Fruit fly (Drosophila melanogaster) whole organism, embryonic: ENCODE data around the gene CG11970.

ENCODE experiments used
- Asciz ChIP-seq: fragments of 200-800 bp; sonication (Bioruptor generic); optimal IDR thresholded peaks from 2 replicates; lab custom pipeline; 2017; ENCODE audit warnings: missing biosample characterization, mild to moderate bottlenecking, missing genetic modification characterization, missing genetic modification reagents
- Atf-2 ChIP-seq: fragments of 200-800 bp; sonication (Bioruptor generic); optimal IDR thresholded peaks from 2 replicates; lab custom pipeline; 2016; ENCODE audit warnings: missing biosample characterization, missing genetic modification characterization
- CG10321 ChIP-seq: fragments of 200-800 bp; sonication (Bioruptor generic); IDR thresholded peaks from 2 replicates; pipeline ENCODE4 v1.3.6; 2022; ENCODE audit warnings: missing biosample characterization, missing genetic modification characterization
- CG10565 ChIP-seq: fragments of 200-800 bp; sonication (Bioruptor generic); optimal IDR thresholded peaks from 3 replicates; lab custom pipeline; 2016; ENCODE audit warnings: missing biosample characterization, mild to moderate bottlenecking, missing genetic modification characterization
- CG12071 ChIP-seq: fragments of 200-800 bp; sonication (Bioruptor generic); optimal IDR thresholded peaks from 3 replicates; lab custom pipeline; 2018; ENCODE audit warnings: missing biosample characterization, mild to moderate bottlenecking, missing genetic modification characterization
- CG12104 ChIP-seq: fragments of 200-800 bp; sonication (Bioruptor generic); optimal IDR thresholded peaks from 3 replicates; lab custom pipeline; 2016; ENCODE audit warnings: missing biosample characterization, missing genetic modification characterization
- CG13775 ChIP-seq: fragments of 200-800 bp; sonication (Bioruptor generic); optimal IDR thresholded peaks from 3 replicates; lab custom pipeline; 2017; ENCODE audit warnings: missing biosample characterization, mild to moderate bottlenecking, missing genetic modification characterization
- CG14710 ChIP-seq: fragments of 200-800 bp; sonication (Bioruptor generic); optimal IDR thresholded peaks from 3 replicates; lab custom pipeline; 2019; ENCODE audit warnings: missing biosample characterization, mild to moderate bottlenecking, missing genetic modification characterization, moderate library complexity
- CG16815 ChIP-seq: fragments of 200-800 bp; sonication (Bioruptor generic); optimal IDR thresholded peaks from 3 replicates; lab custom pipeline; 2017; ENCODE audit warnings: missing biosample characterization, mild to moderate bottlenecking, missing genetic modification characterization
- CG18764 ChIP-seq: fragments of 200-800 bp; sonication (Bioruptor generic); optimal IDR thresholded peaks from 3 replicates; lab custom pipeline; 2016; ENCODE audit warnings: missing biosample characterization, missing genetic modification characterization
- CG2712 ChIP-seq: fragments of 200-800 bp; optimal IDR thresholded peaks from 3 replicates; lab custom pipeline; 2019; ENCODE audit warnings: missing biosample characterization, mild to moderate bottlenecking, missing genetic modification characterization, moderate library complexity
- CG2875 ChIP-seq: fragments of 200-800 bp; sonication (Bioruptor generic); optimal IDR thresholded peaks from 2 replicates; lab custom pipeline; 2017; ENCODE audit warnings: missing biosample characterization, mild to moderate bottlenecking, missing genetic modification characterization, missing genetic modification reagents
- CG30403 ChIP-seq: fragments of 200-800 bp; sonication (Bioruptor generic); optimal IDR thresholded peaks from 3 replicates; lab custom pipeline; 2016; ENCODE audit warnings: missing biosample characterization, missing genetic modification characterization
- CG33213 ChIP-seq: fragments of 200-800 bp; sonication (Bioruptor generic); optimal IDR thresholded peaks from 3 replicates; lab custom pipeline; 2016; ENCODE audit warnings: missing biosample characterization, missing genetic modification characterization
- CG34224 ChIP-seq: fragments of 200-800 bp; sonication (Bioruptor generic); IDR thresholded peaks from 3 replicates; pipeline ENCODE4 v1.3.6; 2022; ENCODE audit warnings: missing biosample characterization, missing genetic modification characterization; ENCODE audit not compliant: partially characterized antibody
- CG4282 ChIP-seq: fragments of 200-800 bp; sonication (Bioruptor generic); optimal IDR thresholded peaks from 2 replicates; lab custom pipeline; 2016; ENCODE audit warnings: missing biosample characterization, missing genetic modification characterization
- CG43689 ChIP-seq: fragments of 200-800 bp; sonication (Bioruptor generic); IDR thresholded peaks from 2 replicates; pipeline ENCODE4 v1.3.6; 2022; ENCODE audit warnings: missing biosample characterization, missing genetic modification characterization
- CG6175 ChIP-seq: fragments of 200-800 bp; sonication (Bioruptor generic); IDR thresholded peaks from 3 replicates; pipeline ENCODE4 v1.3.6; 2022; ENCODE audit warnings: missing biosample characterization, missing genetic modification characterization
- CG6654 ChIP-seq: fragments of 200-800 bp; sonication (Bioruptor generic); optimal IDR thresholded peaks from 2 replicates; lab custom pipeline; 2017; ENCODE audit warnings: missing biosample characterization, mild to moderate bottlenecking, missing genetic modification characterization
- CG6791 ChIP-seq: fragments of 200-800 bp; sonication (Bioruptor generic); IDR thresholded peaks from 3 replicates; pipeline ENCODE4 v1.3.6; 2022; ENCODE audit warnings: missing biosample characterization, missing genetic modification characterization; ENCODE audit not compliant: partially characterized antibody
- Deaf1 ChIP-seq: fragments of 200-800 bp; optimal IDR thresholded peaks from 3 replicates; lab custom pipeline; 2019; ENCODE audit warnings: missing biosample characterization, mild to moderate bottlenecking, missing genetic modification characterization, moderate library complexity
- Dref ChIP-seq: fragments of 200-800 bp; sonication (Bioruptor generic); IDR thresholded peaks from 2 replicates; pipeline ENCODE4 v1.3.6; 2022; ENCODE audit warnings: missing biosample characterization, missing genetic modification characterization
- ERR ChIP-seq: fragments of 200-800 bp; sonication (Bioruptor generic); optimal IDR thresholded peaks from 2 replicates; lab custom pipeline; 2016; ENCODE audit warnings: missing biosample characterization, missing genetic modification characterization
- Gug ChIP-seq: fragments of 200-800 bp; sonication (Bioruptor generic); IDR thresholded peaks from 4 replicates; pipeline ENCODE4 v1.3.6; 2022; ENCODE audit warnings: missing biosample characterization, missing genetic modification characterization
- H15 ChIP-seq: fragments of 200-800 bp; sonication (Bioruptor generic); IDR thresholded peaks from 3 replicates; pipeline ENCODE4 v1.3.6; 2022; ENCODE audit warnings: missing biosample characterization, missing genetic modification characterization
- HmgZ ChIP-seq: fragments of 200-800 bp; sonication (Bioruptor generic); optimal IDR thresholded peaks from 2 replicates; lab custom pipeline; 2018; ENCODE audit warnings: missing biosample characterization, mild to moderate bottlenecking, missing genetic modification characterization
- Hmx ChIP-seq: fragments of 200-800 bp; sonication (Bioruptor generic); optimal IDR thresholded peaks from 2 replicates; lab custom pipeline; 2016; ENCODE audit warnings: missing biosample characterization, missing genetic modification characterization
- NC2α ChIP-seq: fragments of 200-800 bp; sonication (Bioruptor generic); optimal IDR thresholded peaks from 2 replicates; lab custom pipeline; 2016; ENCODE audit warnings: missing biosample characterization, missing genetic modification characterization
- Sox100B ChIP-seq: fragments of 200-800 bp; sonication (Bioruptor generic); optimal IDR thresholded peaks from 3 replicates; lab custom pipeline; 2018; ENCODE audit warnings: missing biosample characterization, mild to moderate bottlenecking, missing genetic modification characterization
- az2 ChIP-seq: fragments of 200-800 bp; sonication (Bioruptor generic); optimal IDR thresholded peaks from 3 replicates; lab custom pipeline; 2016; ENCODE audit warnings: missing biosample characterization, missing genetic modification characterization
- br ChIP-seq: fragments of >200 bp; optimal IDR thresholded peaks from 2 replicates; lab custom pipeline; 2017
- cato ChIP-seq: fragments of 200-800 bp; sonication (Bioruptor generic); optimal IDR thresholded peaks from 2 replicates; lab custom pipeline; 2016; ENCODE audit warnings: missing biosample characterization, missing genetic modification characterization, borderline replicate concordance
- cg ChIP-seq: fragments of 200-800 bp; sonication (Bioruptor generic); optimal IDR thresholded peaks from 3 replicates; lab custom pipeline; 2019; ENCODE audit warnings: missing biosample characterization, mild to moderate bottlenecking, missing genetic modification characterization, moderate library complexity
- dimm ChIP-seq: fragments of 200-800 bp; sonication (Bioruptor generic); IDR thresholded peaks from 2 replicates; pipeline ENCODE4 v1.3.6; 2022; ENCODE audit warnings: missing biosample characterization, missing genetic modification characterization
- disco-r ChIP-seq: fragments of 200-800 bp; sonication (Bioruptor generic); optimal IDR thresholded peaks from 2 replicates; lab custom pipeline; 2016; ENCODE audit warnings: missing biosample characterization, missing genetic modification characterization
- emc ChIP-seq: fragments of 200-800 bp; sonication (Bioruptor generic); optimal IDR thresholded peaks from 2 replicates; lab custom pipeline; 2016; ENCODE audit warnings: missing biosample characterization, missing genetic modification characterization
- esg ChIP-seq: fragments of 200-800 bp; sonication (Bioruptor generic); conservative IDR thresholded peaks from 2 replicates; pipeline ENCODE4 v1.3.6; 2022; ENCODE audit warnings: missing biosample characterization, missing genetic modification characterization
- ewg ChIP-seq: fragments of 200-800 bp; sonication (Bioruptor generic); optimal IDR thresholded peaks from 3 replicates; lab custom pipeline; 2017; ENCODE audit warnings: mild to moderate bottlenecking, missing biosample characterization, missing genetic modification reagents, missing genetic modification characterization
- grau ChIP-seq: fragments of 200-800 bp; optimal IDR thresholded peaks from 3 replicates; lab custom pipeline; 2019; ENCODE audit warnings: missing biosample characterization, mild to moderate bottlenecking, missing genetic modification characterization, moderate library complexity
- ham ChIP-seq: fragments of 200-800 bp; sonication (Bioruptor generic); IDR thresholded peaks from 2 replicates; pipeline ENCODE4 v1.3.6; 2022; ENCODE audit warnings: missing biosample characterization, missing genetic modification characterization
- insv ChIP-seq, 2 experiments: fragments of 200-800 bp; sonication (Bioruptor generic); optimal IDR thresholded peaks; 3 replicates each; lab custom pipeline; 2016 to 2018; ENCODE audit warnings: missing biosample characterization in 2 of 2, missing genetic modification characterization in 2 of 2
- knrl ChIP-seq: fragments of 200-800 bp; sonication (Bioruptor generic); IDR thresholded peaks from 3 replicates; pipeline ENCODE4 v1.3.6; 2022; ENCODE audit warnings: missing biosample characterization, missing genetic modification characterization; ENCODE audit not compliant: partially characterized antibody
- lab ChIP-seq: fragments of 200-800 bp; sonication (Bioruptor generic); optimal IDR thresholded peaks from 3 replicates; lab custom pipeline; 2017; ENCODE audit warnings: missing biosample characterization, missing genetic modification characterization, mild to moderate bottlenecking, moderate library complexity, missing genetic modification reagents
- phol ChIP-seq: fragments of 200-800 bp; sonication (Bioruptor generic); optimal IDR thresholded peaks from 3 replicates; lab custom pipeline; 2018; ENCODE audit warnings: missing biosample characterization, mild to moderate bottlenecking, missing genetic modification characterization, moderate library complexity
- pum ChIP-seq: fragments of 200-800 bp; sonication (Bioruptor generic); optimal IDR thresholded peaks from 2 replicates; lab custom pipeline; 2016; ENCODE audit warnings: missing biosample characterization, missing genetic modification characterization
- schlank ChIP-seq: fragments of 200-800 bp; sonication (Bioruptor generic); optimal IDR thresholded peaks from 2 replicates; lab custom pipeline; 2018; ENCODE audit warnings: missing biosample characterization, mild to moderate bottlenecking, missing genetic modification characterization
- slou ChIP-seq: fragments of 200-800 bp; sonication (Bioruptor generic); optimal IDR thresholded peaks from 3 replicates; lab custom pipeline; 2016; ENCODE audit warnings: missing biosample characterization, missing genetic modification characterization
- sqz ChIP-seq: fragments of 200-800 bp; sonication (Bioruptor generic); optimal IDR thresholded peaks from 3 replicates; lab custom pipeline; 2018; ENCODE audit warnings: missing biosample characterization, mild to moderate bottlenecking, missing genetic modification characterization
- stc ChIP-seq: fragments of 200-800 bp; sonication (Bioruptor generic); IDR thresholded peaks from 2 replicates; pipeline ENCODE4 v1.3.6; 2022; ENCODE audit warnings: missing biosample characterization, missing genetic modification characterization

CG11970 gene

dm6 chr3R:8945502-8946324 lies 38.8 kb upstream of the CG11970 start (continued):
- TF ChIP-seq cg (peak; percentile 77), Asciz (GFP tag; lab: Kevin White, UChicago) (peak; percentile 75), H15 (GFP tag; lab: Robert Waterston, UW) (peak; percentile 79), CG2712 (tag; lab: Kevin White, UChicago) (peak; percentile 90), CG4282 (GFP tag; lab: Kevin White, UChicago) (no peak), az2 (GFP tag; lab: Kevin White, UChicago) (peak; percentile 83), CG2875 (GFP tag; lab: Kevin White, UChicago) (peak; percentile 85), CG12071 (peak; percentile 57), insv (GFP tag; optimal IDR thresholded peaks at IDR 0.05; lab: Kevin White, UChicago) (peak in 1 of 2 experiments; percentile 26), sqz (GFP tag; lab: Kevin White, UChicago) (peak; percentile 92), Atf-2 (GFP tag; lab: Kevin White, UChicago) (no peak), CG43689 (peak; percentile 65), knrl (GFP tag; lab: Robert Waterston, UW) (peak; percentile 43; the same call in 1 of the 3 replicates), CG6791 (no peak), CG18764 (GFP tag; lab: Kevin White, UChicago) (peak; percentile 45), HmgZ (tag; lab: Kevin White, UChicago) (peak; percentile 62), ERR (GFP tag; lab: Kevin White, UChicago) (no peak), CG10565 (GFP tag; lab: Kevin White, UChicago) (no peak), NC2α (GFP tag; lab: Kevin White, UChicago) (no peak), CG6175 (GFP tag; lab: Robert Waterston, UW) (peak; percentile 43; the same call in 1 of the 3 replicates), Dref (GFP tag; lab: Robert Waterston, UW) (no peak), stc (peak; percentile 78), Gug (GFP tag; lab: Robert Waterston, UW) (peak; percentile 66; the same call in 3 of the 4 replicates), CG34224 (GFP tag; lab: Robert Waterston, UW) (no peak), pum (GFP tag; lab: Kevin White, UChicago) (peak; percentile 17), schlank (tag; lab: Kevin White, UChicago) (no peak), ewg (GFP tag; lab: Kevin White, UChicago) (peak; percentile 71), Sox100B (GFP tag; lab: Kevin White, UChicago) (peak; percentile 92), CG14710 (peak; percentile 81), esg (peak; percentile 80), Hmx (GFP tag; lab: Kevin White, UChicago) (no peak), cato (peak; percentile 43), CG16815 (GFP tag; lab: Kevin White, UChicago) (peak; percentile 55), br (lab: Kevin White, UChicago) (no peak), CG13775 (GFP tag; lab: Kevin White, UChicago) (peak; percentile 60), CG10321 (GFP tag; lab: Robert Waterston, UW) (peak; percentile 60; the same call in 1 of the 2 replicates), emc (GFP tag; lab: Kevin White, UChicago) (no peak), CG6654 (GFP tag; lab: Kevin White, UChicago) (peak; percentile 68), CG12104 (GFP tag; lab: Kevin White, UChicago) (peak; percentile 73), grau (tag; lab: Kevin White, UChicago) (peak; percentile 88), CG33213 (GFP tag; lab: Kevin White, UChicago) (no peak), lab (GFP tag; lab: Kevin White, UChicago) (peak; percentile 83), ham (no peak), phol (peak; percentile 89), disco-r (GFP tag; lab: Kevin White, UChicago) (no peak), CG30403 (GFP tag; lab: Kevin White, UChicago) (peak; percentile 85), slou (GFP tag; lab: Kevin White, UChicago) (peak; percentile 8), dimm (GFP tag; lab: Robert Waterston, UW) (peak; percentile 69), Deaf1 (peak; percentile 71)
